Fruit fly (Drosophila melanogaster): Measurements from ENCODE around the gene gd.
A peak's percentile ranks its signal among the peaks of the same experiment; 100 is the strongest.

The gd gene

DNA sequence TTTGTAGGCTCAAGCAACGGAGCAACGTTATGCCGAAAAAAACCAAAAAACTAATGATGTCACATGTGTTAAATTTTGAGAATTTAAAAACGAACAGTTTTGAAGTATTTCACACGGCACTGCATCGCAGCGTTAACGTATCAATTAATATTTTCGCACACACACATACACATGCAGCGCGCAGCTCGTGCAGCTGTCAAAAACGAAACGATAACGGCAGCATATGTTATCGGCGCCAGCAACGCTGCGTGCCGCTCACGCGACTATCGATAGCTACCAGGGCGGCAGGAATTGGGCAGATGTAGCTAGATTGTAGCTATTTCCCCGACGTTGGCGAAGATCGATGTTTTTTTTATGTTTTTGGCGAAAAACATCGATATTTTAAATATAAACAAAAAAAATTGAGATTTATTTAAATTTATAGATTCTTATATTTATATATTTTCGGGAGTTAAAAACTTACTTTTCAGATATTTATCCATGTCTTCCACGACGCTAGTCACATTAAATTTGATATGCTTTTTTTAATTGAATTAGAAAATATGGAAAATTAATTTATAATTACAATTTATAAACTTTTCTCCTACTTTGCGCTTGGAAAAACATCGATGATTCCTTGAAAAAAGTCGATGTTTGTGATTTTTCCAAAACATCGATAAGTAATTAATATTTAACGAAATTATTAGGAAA lies 41.4 kb upstream of the gd start, which contains the start of gene Usp7 (continued):
- no peak for TF ChIP-seq dmrt99B (tag; optimal IDR thresholded peaks at IDR 0.05)
- peak; percentile 93 for TF ChIP-seq hb (GFP tag; IDR thresholded peaks at IDR 0.05; ENCODE audit: partially characterized antibody)
- no peak for TF ChIP-seq ase (GFP tag; IDR thresholded peaks at IDR 0.05)
- TF ChIP-seq dan (GFP tag; IDR thresholded peaks at IDR 0.05): no peak
- no peak for TF ChIP-seq CG14441 (GFP tag; IDR thresholded peaks at IDR 0.05)
- no peak for TF ChIP-seq tll (GFP tag; optimal IDR thresholded peaks at IDR 0.05)
- TF ChIP-seq rib (GFP tag; IDR thresholded peaks at IDR 0.05): no peak
- no peak for TF ChIP-seq Blimp-1 (GFP tag; optimal IDR thresholded peaks at IDR 0.05)
- peak in 1 of 2 experiments; percentile 35 for TF ChIP-seq dpn (GFP tag; optimal IDR thresholded peaks at IDR 0.05)
- peak; percentile 35; the same call in 1 of the 2 replicates for TF ChIP-seq CG4360 (GFP tag; IDR thresholded peaks at IDR 0.05)
- TF ChIP-seq CG12236 (GFP tag; optimal IDR thresholded peaks at IDR 0.05): no peak
- no peak for TF ChIP-seq CG3281 (GFP tag; optimal IDR thresholded peaks at IDR 0.05)
- peak; percentile 91 for TF ChIP-seq Scr (GFP tag; IDR thresholded peaks at IDR 0.05; ENCODE audit: partially characterized antibody)
- TF ChIP-seq chif (GFP tag; optimal IDR thresholded peaks at IDR 0.05): no peak
- TF ChIP-seq CG10979 (tag; optimal IDR thresholded peaks at IDR 0.05): no peak
- no peak for TF ChIP-seq peb (GFP tag; IDR thresholded peaks at IDR 0.05)
- no peak for TF ChIP-seq CG34422 (GFP tag; IDR thresholded peaks at IDR 0.05)
- no peak for TF ChIP-seq Hmx (GFP tag; optimal IDR thresholded peaks at IDR 0.05)
- TF ChIP-seq kni (GFP tag; optimal IDR thresholded peaks at IDR 0.05): no peak
- no peak for TF ChIP-seq CG14050 (GFP tag; IDR thresholded peaks at IDR 0.05)
- TF ChIP-seq CG3726 (GFP tag; IDR thresholded peaks at IDR 0.05): no peak
- 0 out of 2 replicates have a peak, but pooled peaks have one; percentile 13 for TF ChIP-seq CG1024 (GFP tag; IDR thresholded peaks at IDR 0.05)
- no peak for TF ChIP-seq wor (GFP tag; IDR thresholded peaks at IDR 0.05)
- no peak for TF ChIP-seq CG18011 (GFP tag; optimal IDR thresholded peaks at IDR 0.05)
- no peak for TF ChIP-seq hkb (optimal IDR thresholded peaks at IDR 0.05)
- 0 out of 2 replicates have a peak, but pooled peaks have one; percentile 13 for TF ChIP-seq hkb (GFP tag; IDR thresholded peaks at IDR 0.05)
- TF ChIP-seq Lhr (GFP tag; optimal IDR thresholded peaks at IDR 0.05): no peak
- no peak for TF ChIP-seq CG2120 (GFP tag; optimal IDR thresholded peaks at IDR 0.05)
- no peak for TF ChIP-seq CG10543 (GFP tag; optimal IDR thresholded peaks at IDR 0.05)
- no peak for TF ChIP-seq stc (GFP tag; IDR thresholded peaks at IDR 0.05)
- peak; percentile 78 for TF ChIP-seq Adf1 (GFP tag; IDR thresholded peaks at IDR 0.05)
- TF ChIP-seq emc (GFP tag; optimal IDR thresholded peaks at IDR 0.05): no peak
- no peak for TF ChIP-seq Bdp1 (GFP tag; optimal IDR thresholded peaks at IDR 0.05)
- TF ChIP-seq CG16815 (GFP tag; optimal IDR thresholded peaks at IDR 0.05): no peak
- no peak for TF ChIP-seq p53 (GFP tag; optimal IDR thresholded peaks at IDR 0.05)
- TF ChIP-seq CG17802 (tag; optimal IDR thresholded peaks at IDR 0.05): peak; percentile 86
- no peak for TF ChIP-seq CG3995 (GFP tag; optimal IDR thresholded peaks at IDR 0.05)
- no peak for TF ChIP-seq chn (GFP tag; optimal IDR thresholded peaks at IDR 0.05)
- no peak for TF ChIP-seq fd64A (GFP tag; optimal IDR thresholded peaks at IDR 0.05)
- TF ChIP-seq CG6765 (GFP tag; optimal IDR thresholded peaks at IDR 0.05): no peak
- no peak for TF ChIP-seq Gsc (GFP tag; IDR thresholded peaks at IDR 0.05)
- TF ChIP-seq CG7556 (GFP tag; optimal IDR thresholded peaks at IDR 0.05): no peak
- TF ChIP-seq HmgZ (tag; optimal IDR thresholded peaks at IDR 0.05): peak; percentile 14
- peak; percentile 75 for TF ChIP-seq CG12659 (GFP tag; optimal IDR thresholded peaks at IDR 0.05)
- TF ChIP-seq pan (optimal IDR thresholded peaks at IDR 0.05): no peak
- no peak for TF ChIP-seq pan (GFP tag; optimal IDR thresholded peaks at IDR 0.05 in 1 of 2, IDR thresholded peaks at IDR 0.05 in 1 of 2)
- TF ChIP-seq nerfin-2 (GFP tag; IDR thresholded peaks at IDR 0.05; ENCODE audit: partially characterized antibody): peak; percentile 84
- peak; percentile 12 for TF ChIP-seq mam (GFP tag; optimal IDR thresholded peaks at IDR 0.05)
- no peak for TF ChIP-seq scrt (GFP tag; optimal IDR thresholded peaks at IDR 0.05)
- TF ChIP-seq CG11723 (GFP tag; optimal IDR thresholded peaks at IDR 0.05): peak; percentile 15
